Fruit fly (Drosophila melanogaster): Measurements from ENCODE around the gene CG6996.

CG6996 gene

dm6 chr3L:20247513-20248173, 40.3 kb downstream of the CG6996 start, which contains the start of gene rdgC (continued):
- TF ChIP-seq CG17612 (GFP tag; IDR thresholded peaks at IDR 0.05) (peak; percentile 89), Deaf1 (tag; optimal IDR thresholded peaks at IDR 0.05) (peak; percentile 81), mld (GFP tag; IDR thresholded peaks at IDR 0.05; ENCODE audit: partially characterized antibody) (no peak), CHES-1-like (GFP tag; optimal IDR thresholded peaks at IDR 0.05) (peak; percentile 94), CG5245 (GFP tag; optimal IDR thresholded peaks at IDR 0.05) (peak; percentile 93), CG13424 (tag; optimal IDR thresholded peaks at IDR 0.05) (peak; percentile 95), Lpt (GFP tag; optimal IDR thresholded peaks at IDR 0.05) (no peak), ham (GFP tag; IDR thresholded peaks at IDR 0.05) (peak; percentile 85), CG12659 (GFP tag; optimal IDR thresholded peaks at IDR 0.05) (peak; percentile 96), CG8944 (GFP tag; optimal IDR thresholded peaks at IDR 0.05) (peak; percentile 92), Antp (GFP tag; optimal IDR thresholded peaks at IDR 0.05) (peak; percentile 96), lbe (GFP tag; optimal IDR thresholded peaks at IDR 0.05) (peak; percentile 54), toy (GFP tag; IDR thresholded peaks at IDR 0.05) (peak; percentile 92), CG3407 (GFP tag; optimal IDR thresholded peaks at IDR 0.05) (peak; percentile 85), bab2 (GFP tag; optimal IDR thresholded peaks at IDR 0.05) (peak; percentile 94), CG3838 (GFP tag; optimal IDR thresholded peaks at IDR 0.05) (peak; percentile 75), CG6813 (GFP tag; optimal IDR thresholded peaks at IDR 0.05) (peak; percentile 94), unpg (GFP tag; optimal IDR thresholded peaks at IDR 0.05) (peak; percentile 97), CG2202 (tag; optimal IDR thresholded peaks at IDR 0.05) (peak; percentile 33), CG4282 (GFP tag; optimal IDR thresholded peaks at IDR 0.05) (peak; percentile 82), CG13894 (tag; optimal IDR thresholded peaks at IDR 0.05) (peak; percentile 92), az2 (GFP tag; optimal IDR thresholded peaks at IDR 0.05) (peak; percentile 94), Lhr (GFP tag; optimal IDR thresholded peaks at IDR 0.05) (peak; percentile 70), dysf (GFP tag; IDR thresholded peaks at IDR 0.05) (peak; percentile 98), ranshi (GFP tag; IDR thresholded peaks at IDR 0.05) (peak; percentile 98), Atf6 (GFP tag; IDR thresholded peaks at IDR 0.05) (peak; percentile 97), zen2 (GFP tag; IDR thresholded peaks at IDR 0.05; ENCODE audit: partially characterized antibody) (no peak), Mad (GFP tag; optimal IDR thresholded peaks at IDR 0.05) (peak; percentile 85), CG5953 (GFP tag; IDR thresholded peaks at IDR 0.05) (peak; percentile 93), CG7357 (GFP tag; IDR thresholded peaks at IDR 0.05) (peak; percentile 87), Awh (GFP tag; IDR thresholded peaks at IDR 0.05) (peak; percentile 97), CG16815 (GFP tag; optimal IDR thresholded peaks at IDR 0.05) (peak; percentile 81), tna (GFP tag; IDR thresholded peaks at IDR 0.05; ENCODE audit: partially characterized antibody) (no peak), Hey (tag; optimal IDR thresholded peaks at IDR 0.05) (peak; percentile 47), CG11085 (GFP tag; IDR thresholded peaks at IDR 0.05) (peak; percentile 90), CG33213 (GFP tag; optimal IDR thresholded peaks at IDR 0.05) (peak; percentile 94), tll (GFP tag; optimal IDR thresholded peaks at IDR 0.05) (no peak), CG1602 (GFP tag; optimal IDR thresholded peaks at IDR 0.05) (peak; percentile 90), trem (tag; optimal IDR thresholded peaks at IDR 0.05) (peak; percentile 89), CG9817 (tag; optimal IDR thresholded peaks at IDR 0.05) (peak; percentile 91), CG7745 (tag; optimal IDR thresholded peaks at IDR 0.05) (no peak), CG18262 (tag; optimal IDR thresholded peaks at IDR 0.05) (peak; percentile 92), Hsf (GFP tag; optimal IDR thresholded peaks at IDR 0.05) (peak; percentile 96), CG8290 (GFP tag; optimal IDR thresholded peaks at IDR 0.05) (peak; percentile 74), CG8290 (tag; optimal IDR thresholded peaks at IDR 0.05) (peak in 1 of 2 experiments; percentile 99), grn (GFP tag; optimal IDR thresholded peaks at IDR 0.05) (peak; percentile 89), inv (GFP tag; IDR thresholded peaks at IDR 0.05; ENCODE audit: partially characterized antibody) (no peak), da (GFP tag; optimal IDR thresholded peaks at IDR 0.05) (peak; percentile 76), CG2199 (GFP tag; IDR thresholded peaks at IDR 0.05) (peak; percentile 95), Camta (GFP tag; optimal IDR thresholded peaks at IDR 0.05) (peak; percentile 95)

Measured in whole organism, embryonic.